Worm (Caenorhabditis elegans): Measurements from ENCODE around the gene R02F2.6.

The R02F2.6 gene

ce11 chrIII:5438064-5438463 lies 40.7 kb downstream of the R02F2.6 start:
- no peak for TF ChIP-seq pes-1 (GFP tag; IDR thresholded peaks at IDR 0.05)

- TF ChIP-seq F13C5.2 (tag; optimal IDR thresholded peaks at IDR 0.05), result no peak
- no peak for TF ChIP-seq flt-1 (GFP tag; IDR thresholded peaks at IDR 0.05)
- no peak for TF ChIP-seq ceh-13 (GFP tag; optimal IDR thresholded peaks at IDR 0.05)
- TF ChIP-seq pes-1 (GFP tag; IDR thresholded peaks at IDR 0.05), result no peak
- no peak for TF ChIP-seq tbx-37 (GFP tag; conservative IDR thresholded peaks at IDR 0.05)
- no peak for TF ChIP-seq tbx-11 (GFP tag; IDR thresholded peaks at IDR 0.05)
- no peak for TF ChIP-seq hmbx-1 (tag; optimal IDR thresholded peaks at IDR 0.05)
- TF ChIP-seq tra-4 (tag; optimal IDR thresholded peaks at IDR 0.05), result no peak
- TF ChIP-seq ets-7 (tag; optimal IDR thresholded peaks at IDR 0.05), result no peak
- no peak for TF ChIP-seq sea-1 (GFP tag; conservative IDR thresholded peaks at IDR 0.05)
- TF ChIP-seq scrt-1 (GFP tag; IDR thresholded peaks at IDR 0.05), result no peak
- no peak for TF ChIP-seq hnd-1 (tag; optimal IDR thresholded peaks at IDR 0.05)
- TF ChIP-seq ama-1 (optimal IDR thresholded peaks at IDR 0.05), result no peak
- no peak for TF ChIP-seq hmg-4 (GFP tag; optimal IDR thresholded peaks at IDR 0.05)
- no peak for TF ChIP-seq aly-1 (tag; optimal IDR thresholded peaks at IDR 0.05)
- TF ChIP-seq B0310.2 (tag; optimal IDR thresholded peaks at IDR 0.05), result no peak
Observed at ce11 chrIII:5436306-5436705, 42.4 kb downstream of the R02F2.6 start.
